Worm (Caenorhabditis elegans) whole organism, L2 larva: ENCODE results near the gene tbx-34.

Source experiments
- F13H6.1 ChIP-seq: sonication (generic microtip); optimal IDR thresholded peaks from 2 replicates; lab custom pipeline; 2016; ENCODE audit warnings: missing genetic modification characterization, missing compliant biosample characterization
- R02D3.7 ChIP-seq: fragments of 150-350 bp; optimal IDR thresholded peaks from 2 replicates; lab custom pipeline; 2014; ENCODE audit warnings: missing biosample characterization, missing genetic modification characterization
- Y55F3AM.14 ChIP-seq: fragments of 200-800 bp; sonication (Bioruptor generic); optimal IDR thresholded peaks from 2 replicates; lab custom pipeline; 2018; ENCODE audit warnings: mild to moderate bottlenecking, missing genetic modification characterization, missing compliant biosample characterization
- ZK546.5 ChIP-seq: sonication (generic microtip); optimal IDR thresholded peaks from 2 replicates; lab custom pipeline; 2017; ENCODE audit warnings: missing biosample characterization, missing genetic modification characterization
- alr-1 ChIP-seq: fragments of 150-350 bp; optimal IDR thresholded peaks from 2 replicates; lab custom pipeline; 2014; ENCODE audit warnings: missing biosample characterization, missing genetic modification characterization
- aly-2 ChIP-seq: fragments of 150-350 bp; optimal IDR thresholded peaks from 2 replicates; lab custom pipeline; 2014; ENCODE audit warnings: missing biosample characterization, missing genetic modification characterization
- ama-1 ChIP-seq: fragments of 150-350 bp; optimal IDR thresholded peaks from 2 replicates; lab custom pipeline; 2018; ENCODE audit warnings: inconsistent platforms
- blmp-1 ChIP-seq: sonication (generic microtip); optimal IDR thresholded peaks from 2 replicates; lab custom pipeline; 2017; ENCODE audit warnings: missing genetic modification characterization, mild to moderate bottlenecking, missing compliant biosample characterization, antibody characterized with exemption, moderate library complexity; ENCODE audit not compliant: insufficient read depth
- ceh-16 ChIP-seq: fragments of 150-350 bp; optimal IDR thresholded peaks from 2 replicates; lab custom pipeline; 2014; ENCODE audit warnings: missing biosample characterization, missing genetic modification characterization
- ceh-82 ChIP-seq: fragments of 150-350 bp; optimal IDR thresholded peaks from 2 replicates; lab custom pipeline; 2014; ENCODE audit warnings: missing biosample characterization, missing genetic modification characterization
- crh-2 ChIP-seq: sonication (generic microtip); optimal IDR thresholded peaks from 2 replicates; lab custom pipeline; 2017; ENCODE audit warnings: missing biosample characterization, missing genetic modification characterization
- elt-1 ChIP-seq: fragments of 150-350 bp; optimal IDR thresholded peaks from 2 replicates; lab custom pipeline; 2014; ENCODE audit warnings: missing biosample characterization, missing genetic modification characterization
- fos-1 ChIP-seq: fragments of 150-350 bp; optimal IDR thresholded peaks from 2 replicates; lab custom pipeline; 2014; ENCODE audit warnings: missing biosample characterization, missing genetic modification characterization
- gmeb-1 ChIP-seq: fragments of 150-350 bp; optimal IDR thresholded peaks from 2 replicates; lab custom pipeline; 2014; ENCODE audit warnings: missing biosample characterization, missing genetic modification characterization
- lin-11 ChIP-seq: fragments of 150-350 bp; sonication (generic microtip); optimal IDR thresholded peaks from 2 replicates; lab custom pipeline; 2014; ENCODE audit warnings: missing biosample characterization, missing genetic modification characterization, inconsistent platforms, mixed read lengths
- lin-13 ChIP-seq: fragments of 150-350 bp; optimal IDR thresholded peaks from 2 replicates; lab custom pipeline; 2014; ENCODE audit warnings: missing biosample characterization, missing genetic modification reagents, missing genetic modification characterization
- lsy-2 ChIP-seq, 2 experiments: fragments of 150-350 bp in 1 of 2; sonication (generic microtip) in 1 of 2; optimal IDR thresholded peaks; 2 replicates each; lab custom pipeline; 2014 to 2017; ENCODE audit warnings: missing biosample characterization in 2 of 2, missing genetic modification characterization in 2 of 2
- mab-5 ChIP-seq: fragments of 150-350 bp; optimal IDR thresholded peaks from 2 replicates; lab custom pipeline; 2014; ENCODE audit warnings: missing biosample characterization, missing genetic modification characterization
- mbf-1 ChIP-seq: sonication (generic microtip); optimal IDR thresholded peaks from 2 replicates; lab custom pipeline; 2017; ENCODE audit warnings: missing biosample characterization, missing genetic modification characterization
- mdl-1 ChIP-seq, 2 experiments: fragments of 150-350 bp in 1 of 2; sonication (generic microtip) in 1 of 2; optimal IDR thresholded peaks; 2 replicates each; lab custom pipeline; 2017; ENCODE audit warnings: missing biosample characterization in 2 of 2, missing genetic modification characterization in 2 of 2
- nhr-11 ChIP-seq: fragments of 150-350 bp; optimal IDR thresholded peaks from 2 replicates; lab custom pipeline; 2014; ENCODE audit warnings: missing biosample characterization, missing genetic modification characterization
- nhr-129 ChIP-seq: fragments of 150-350 bp; optimal IDR thresholded peaks from 2 replicates; lab custom pipeline; 2014; ENCODE audit warnings: missing biosample characterization, missing genetic modification characterization
- nhr-23 ChIP-seq: fragments of 150-350 bp; optimal IDR thresholded peaks from 2 replicates; lab custom pipeline; 2014; ENCODE audit warnings: missing biosample characterization, missing genetic modification reagents, missing genetic modification characterization
- nhr-25 ChIP-seq: fragments of 150-350 bp; sonication (generic microtip); optimal IDR thresholded peaks from 3 replicates; lab custom pipeline; 2014; ENCODE audit warnings: missing biosample characterization, missing genetic modification characterization
- nhr-6 ChIP-seq: fragments of 150-350 bp; optimal IDR thresholded peaks from 2 replicates; lab custom pipeline; 2014; ENCODE audit warnings: missing biosample characterization, missing genetic modification characterization
- sem-4 ChIP-seq: fragments of 150-350 bp; optimal IDR thresholded peaks from 2 replicates; lab custom pipeline; 2014; ENCODE audit warnings: missing biosample characterization, missing genetic modification reagents, missing genetic modification characterization
- skn-1 ChIP-seq: sonication (generic microtip); optimal IDR thresholded peaks from 2 replicates; lab custom pipeline; 2017; ENCODE audit warnings: missing biosample characterization, missing genetic modification characterization
- sma-3 ChIP-seq: sonication (generic microtip); optimal IDR thresholded peaks from 2 replicates; lab custom pipeline; 2016; ENCODE audit warnings: missing genetic modification reagents, missing genetic modification characterization, missing compliant biosample characterization
- snpc-4 ChIP-seq: fragments of 150-350 bp; optimal IDR thresholded peaks from 2 replicates; lab custom pipeline; 2014; ENCODE audit warnings: missing biosample characterization, missing genetic modification characterization
- unc-39 ChIP-seq: fragments of 150-350 bp; optimal IDR thresholded peaks from 2 replicates; lab custom pipeline; 2014; ENCODE audit warnings: missing biosample characterization, missing genetic modification characterization
- unc-55 ChIP-seq: fragments of 150-350 bp; sonication (generic microtip); optimal IDR thresholded peaks from 3 replicates; lab custom pipeline; 2014; ENCODE audit warnings: missing biosample characterization, missing genetic modification reagents, missing genetic modification characterization
- unc-62 ChIP-seq: fragments of 150-350 bp; optimal IDR thresholded peaks from 2 replicates; lab custom pipeline; 2014; ENCODE audit warnings: missing biosample characterization, missing genetic modification reagents, missing genetic modification characterization
- ztf-1 ChIP-seq: fragments of 200-800 bp; sonication (Bioruptor generic); conservative IDR thresholded peaks from 2 replicates; pipeline ENCODE4 v1.3.6; 2022; ENCODE audit warnings: missing genetic modification characterization, missing compliant biosample characterization

Gene tbx-34

DNA sequence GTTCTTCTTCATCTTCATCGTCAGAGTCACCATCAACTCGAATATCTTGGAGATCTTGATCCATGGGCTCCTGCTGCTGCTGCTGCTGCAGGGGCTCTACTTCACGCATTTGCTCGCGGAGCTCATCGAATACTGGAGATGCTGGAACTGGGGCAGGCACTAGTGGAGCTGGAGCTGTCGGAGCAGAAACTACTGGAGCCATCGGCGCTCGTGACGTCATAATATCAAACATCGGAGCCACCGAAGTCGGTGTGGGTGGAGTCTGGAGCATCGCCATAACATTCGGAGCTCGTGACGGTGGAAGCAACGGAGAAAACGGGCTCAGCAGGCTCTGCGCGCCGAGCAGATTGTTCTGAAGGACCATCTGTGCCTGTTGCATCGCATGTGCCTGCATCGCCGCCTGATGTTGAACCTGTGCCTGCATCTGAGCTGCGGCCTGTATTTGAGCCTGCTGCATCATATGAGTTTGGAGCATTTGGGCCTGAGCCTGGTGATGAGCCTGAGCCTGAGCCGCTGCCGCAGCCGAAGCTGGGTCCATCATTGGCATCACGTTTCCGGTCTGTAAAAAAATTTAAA is 42.3 kb downstream of the tbx-34 start:
- TF ChIP-seq lin-11 (tag; lab: Kevin White, UChicago) (no peak), skn-1 (tag; lab: Kevin White, UChicago) (no peak), ZK546.5 (tag; lab: Kevin White, UChicago) (no peak), crh-2 (tag; lab: Kevin White, UChicago) (no peak), unc-39 (tag; lab: Kevin White, UChicago) (no peak), mbf-1 (tag; lab: Kevin White, UChicago) (no peak), alr-1 (tag; lab: Kevin White, UChicago) (no peak), R02D3.7 (tag; lab: Kevin White, UChicago) (no peak), gmeb-1 (tag; lab: Kevin White, UChicago) (no peak), lsy-2 (tag; optimal IDR thresholded peaks at IDR 0.05; lab: Kevin White, UChicago) (no peak), Y55F3AM.14 (GFP tag; lab: Kevin White, UChicago) (no peak), sem-4 (tag; lab: Kevin White, UChicago) (no peak), nhr-6 (tag; lab: Kevin White, UChicago) (no peak), ceh-82 (tag; lab: Kevin White, UChicago) (no peak), nhr-129 (tag; lab: Kevin White, UChicago) (no peak), ztf-1 (GFP tag; lab: Robert Waterston, UW) (no peak)

DNA sequence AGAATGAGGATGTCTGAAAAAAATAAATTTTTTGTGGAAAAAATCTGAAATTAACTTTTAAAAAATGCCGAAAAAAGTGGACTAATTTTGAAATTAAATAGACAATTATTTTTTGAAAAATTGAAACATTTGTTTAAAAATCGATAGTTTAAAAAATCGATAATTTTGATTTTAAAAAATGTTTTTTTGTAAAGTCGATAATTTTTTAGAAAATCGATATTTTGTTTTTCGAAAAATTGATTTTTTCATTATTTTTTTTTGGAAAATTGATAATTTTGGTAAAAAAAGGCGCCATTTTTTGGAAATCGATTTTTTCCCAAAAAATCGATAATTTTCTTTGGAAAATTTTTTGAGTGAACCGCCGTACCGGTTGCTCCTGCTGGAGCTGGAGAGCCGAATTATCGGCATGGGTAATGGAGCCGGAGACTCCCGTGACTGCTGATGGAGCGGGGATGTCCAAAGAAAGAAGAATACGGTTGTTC is 45.8 kb downstream of the tbx-34 start:
- no peak for TF ChIP-seq sma-3 (GFP tag; lab: Kevin White, UChicago)
- TF ChIP-seq mdl-1 (tag; optimal IDR thresholded peaks at IDR 0.05; lab: Kevin White, UChicago): no peak
- no peak for TF ChIP-seq blmp-1 (tag; lab: Kevin White, UChicago)
- TF ChIP-seq snpc-4 (tag; lab: Kevin White, UChicago): no peak

DNA sequence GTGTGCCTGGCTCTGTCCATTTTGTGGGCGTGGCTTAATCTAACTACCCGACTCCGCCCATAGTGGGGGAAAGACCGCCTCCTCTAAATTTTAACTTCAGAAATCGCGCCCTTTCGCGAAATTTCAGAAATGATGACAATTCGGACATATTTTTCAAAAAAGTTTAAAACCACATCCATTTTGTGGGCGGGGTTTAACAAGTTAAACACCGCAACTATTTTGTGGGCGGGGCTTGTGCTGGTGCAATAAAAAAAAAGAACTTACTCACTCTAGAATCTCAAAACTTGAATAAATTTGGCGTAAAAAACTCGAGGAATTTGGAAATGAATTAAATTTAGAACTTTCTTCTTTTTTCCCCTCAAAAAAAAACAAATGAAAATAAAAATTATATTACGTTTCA is 47.5 kb downstream of the tbx-34 start:
- no peak for TF ChIP-seq F13H6.1 (tag; lab: Kevin White, UChicago)
- no peak for TF ChIP-seq crh-2 (tag; lab: Kevin White, UChicago)
- TF ChIP-seq unc-62 (GFP tag; lab: Kevin White, UChicago): no peak
- TF ChIP-seq ceh-16 (tag; lab: Kevin White, UChicago): no peak
- no peak for TF ChIP-seq unc-55 (GFP tag; lab: Kevin White, UChicago)
- no peak for TF ChIP-seq mab-5 (tag; lab: Kevin White, UChicago)
- TF ChIP-seq mbf-1 (tag; lab: Kevin White, UChicago): no peak
- TF ChIP-seq nhr-11 (tag; lab: Kevin White, UChicago): no peak
- TF ChIP-seq ama-1: no peak
- no peak for TF ChIP-seq elt-1 (tag; lab: Kevin White, UChicago)
- no peak for TF ChIP-seq nhr-23
- TF ChIP-seq fos-1 (tag; lab: Kevin White, UChicago): no peak
- TF ChIP-seq Y55F3AM.14 (GFP tag; lab: Kevin White, UChicago): no peak
- no peak for TF ChIP-seq nhr-6 (tag; lab: Kevin White, UChicago)
- TF ChIP-seq ceh-82 (tag; lab: Kevin White, UChicago): no peak

DNA sequence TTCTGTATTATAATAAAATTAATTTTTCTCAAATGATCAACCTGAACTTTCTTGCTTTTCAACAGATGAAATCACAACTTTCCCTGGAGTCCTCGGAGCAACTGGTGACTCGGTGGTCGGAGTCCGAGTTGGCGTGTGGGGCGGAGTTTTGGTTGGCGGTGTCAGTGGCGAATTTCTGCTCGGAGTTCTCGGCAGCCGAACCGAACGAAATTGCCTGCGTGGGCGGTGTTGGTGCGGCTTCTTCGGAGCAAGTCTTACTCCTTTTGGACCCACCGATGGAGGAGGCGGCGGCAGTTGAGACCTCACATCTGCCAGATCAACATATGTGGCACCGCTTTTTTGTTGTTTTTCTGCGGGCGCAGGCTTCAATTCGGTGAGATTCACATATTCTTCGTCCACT is 48.4 kb downstream of the tbx-34 start:
- TF ChIP-seq nhr-25 (no peak), ama-1 (no peak), mab-5 (tag; lab: Kevin White, UChicago) (no peak), aly-2 (tag; lab: Kevin White, UChicago) (no peak), lin-11 (tag; lab: Kevin White, UChicago) (no peak), mdl-1 (tag; optimal IDR thresholded peaks at IDR 0.05; lab: Kevin White, UChicago) (no peak), elt-1 (tag; lab: Kevin White, UChicago) (no peak), lsy-2 (tag; optimal IDR thresholded peaks at IDR 0.05; lab: Kevin White, UChicago) (no peak), blmp-1 (tag; lab: Kevin White, UChicago) (no peak), skn-1 (tag; lab: Kevin White, UChicago) (no peak), R02D3.7 (tag; lab: Kevin White, UChicago) (no peak), lin-13 (no peak)
